Worm (Caenorhabditis elegans): ENCODE measurements around the gene C17B7.12.

- TF ChIP-seq athp-1 (tag; optimal IDR thresholded peaks at IDR 0.05) (no peak), madf-10 (tag; optimal IDR thresholded peaks at IDR 0.05) (no peak), pha-4 (tag; optimal IDR thresholded peaks at IDR 0.05) (no peak), nhr-179 (tag; optimal IDR thresholded peaks at IDR 0.05) (no peak), unc-130 (GFP tag; optimal IDR thresholded peaks at IDR 0.05) (no peak), ztf-3 (GFP tag; optimal IDR thresholded peaks at IDR 0.05) (no peak), hmg-1.2 (GFP tag; IDR thresholded peaks at IDR 0.05) (no peak), him-1 (tag; optimal IDR thresholded peaks at IDR 0.05) (no peak), sptf-2 (GFP tag; optimal IDR thresholded peaks at IDR 0.05) (no peak)
Measured at ce11 chrV:3339009-3339408, 14.0 kb upstream of the C17B7.12 start, which contains the start of gene C17B7.4.

Measured in whole organism, young adult.